Fruit fly (Drosophila melanogaster) whole organism, embryonic: ENCODE data around the gene CG8814.

ENCODE experiments used
- Abd-B ChIP-seq: fragments of 200-800 bp; sonication (Bioruptor generic); optimal IDR thresholded peaks from 2 replicates; lab custom pipeline; 2018; ENCODE audit warnings: missing biosample characterization, mild to moderate bottlenecking, missing genetic modification characterization, moderate library complexity
- CG10431 ChIP-seq: fragments of 200-800 bp; sonication (Bioruptor generic); optimal IDR thresholded peaks from 3 replicates; lab custom pipeline; 2018; ENCODE audit warnings: missing biosample characterization, mild to moderate bottlenecking, missing genetic modification characterization
- CG10543 ChIP-seq: fragments of 200-800 bp; sonication (Bioruptor generic); optimal IDR thresholded peaks from 3 replicates; lab custom pipeline; 2017; ENCODE audit warnings: missing biosample characterization, mild to moderate bottlenecking, missing genetic modification characterization, moderate library complexity
- CG11456 ChIP-seq: fragments of 200-800 bp; sonication (Bioruptor generic); IDR thresholded peaks from 3 replicates; pipeline ENCODE4 v1.3.6; 2022; ENCODE audit warnings: missing biosample characterization, missing genetic modification characterization
- CG12104 ChIP-seq: fragments of 200-800 bp; sonication (Bioruptor generic); optimal IDR thresholded peaks from 3 replicates; lab custom pipeline; 2016; ENCODE audit warnings: missing biosample characterization, missing genetic modification characterization
- CG14441 ChIP-seq: fragments of 200-800 bp; sonication (Bioruptor generic); IDR thresholded peaks from 2 replicates; pipeline ENCODE4 v1.3.6; 2022; ENCODE audit warnings: missing biosample characterization, missing genetic modification characterization
- CG14860 ChIP-seq: fragments of 200-800 bp; sonication (Bioruptor generic); IDR thresholded peaks from 3 replicates; pipeline ENCODE4 v1.3.6; 2022; ENCODE audit warnings: missing biosample characterization, missing genetic modification characterization; ENCODE audit not compliant: partially characterized antibody
- CG16779 ChIP-seq: fragments of 200-800 bp; sonication (Bioruptor generic); IDR thresholded peaks from 2 replicates; pipeline ENCODE4 v1.3.6; 2022; ENCODE audit warnings: missing biosample characterization, missing genetic modification characterization
- CG17328 ChIP-seq: fragments of 200-800 bp; sonication (Bioruptor generic); IDR thresholded peaks from 2 replicates; pipeline ENCODE4 v1.3.6; 2022; ENCODE audit warnings: missing biosample characterization, missing genetic modification characterization
- CG17612 ChIP-seq: fragments of 200-800 bp; sonication (Bioruptor generic); IDR thresholded peaks from 2 replicates; pipeline ENCODE4 v1.3.6; 2022; ENCODE audit warnings: missing biosample characterization, missing genetic modification characterization
- CG2129 ChIP-seq: fragments of 200-800 bp; sonication (Bioruptor generic); IDR thresholded peaks from 2 replicates; pipeline ENCODE4 v1.3.6; 2022; ENCODE audit warnings: missing biosample characterization, missing genetic modification characterization; ENCODE audit not compliant: partially characterized antibody
- CG3407 ChIP-seq: fragments of 200-800 bp; sonication (Bioruptor generic); optimal IDR thresholded peaks from 2 replicates; lab custom pipeline; 2018; ENCODE audit warnings: missing biosample characterization, mild to moderate bottlenecking, missing genetic modification characterization
- CG4707 ChIP-seq: fragments of 200-800 bp; sonication (Bioruptor generic); optimal IDR thresholded peaks from 2 replicates; lab custom pipeline; 2018; ENCODE audit warnings: missing biosample characterization, mild to moderate bottlenecking, missing genetic modification characterization, moderate library complexity
- CG5180 ChIP-seq: fragments of 200-800 bp; sonication (Bioruptor generic); optimal IDR thresholded peaks from 3 replicates; lab custom pipeline; 2017; ENCODE audit warnings: missing biosample characterization, missing genetic modification characterization, mild to moderate bottlenecking, moderate library complexity, missing genetic modification reagents
- CG6175 ChIP-seq: fragments of 200-800 bp; sonication (Bioruptor generic); IDR thresholded peaks from 3 replicates; pipeline ENCODE4 v1.3.6; 2022; ENCODE audit warnings: missing biosample characterization, missing genetic modification characterization
- CG6654 ChIP-seq: fragments of 200-800 bp; sonication (Bioruptor generic); optimal IDR thresholded peaks from 2 replicates; lab custom pipeline; 2017; ENCODE audit warnings: missing biosample characterization, mild to moderate bottlenecking, missing genetic modification characterization
- CG7786 ChIP-seq: fragments of 200-800 bp; sonication (Bioruptor generic); optimal IDR thresholded peaks from 2 replicates; lab custom pipeline; 2016; ENCODE audit warnings: missing biosample characterization, missing genetic modification characterization
- Chrac-16 ChIP-seq: fragments of 200-800 bp; sonication (Bioruptor generic); optimal IDR thresholded peaks from 3 replicates; lab custom pipeline; 2016; ENCODE audit warnings: missing biosample characterization, missing genetic modification characterization
- CoRest ChIP-seq: fragments of 200-800 bp; sonication (Bioruptor generic); optimal IDR thresholded peaks from 3 replicates; lab custom pipeline; 2018; ENCODE audit warnings: missing biosample characterization, mild to moderate bottlenecking, missing genetic modification characterization, moderate library complexity
- D19A ChIP-seq: fragments of 200-800 bp; optimal IDR thresholded peaks from 3 replicates; lab custom pipeline; 2019; ENCODE audit warnings: missing biosample characterization, mild to moderate bottlenecking, missing genetic modification characterization, moderate library complexity
- Dbx ChIP-seq: fragments of 200-800 bp; sonication (Bioruptor generic); IDR thresholded peaks from 3 replicates; pipeline ENCODE4 v1.3.6; 2022; ENCODE audit warnings: missing biosample characterization, missing genetic modification characterization
- Drgx ChIP-seq: fragments of 200-800 bp; sonication (Bioruptor generic); IDR thresholded peaks from 2 replicates; pipeline ENCODE4 v1.3.6; 2022; ENCODE audit warnings: missing biosample characterization, missing genetic modification characterization
- ERR ChIP-seq: fragments of 200-800 bp; sonication (Bioruptor generic); optimal IDR thresholded peaks from 2 replicates; lab custom pipeline; 2016; ENCODE audit warnings: missing biosample characterization, missing genetic modification characterization
- GATAe ChIP-seq: fragments of 200-800 bp; sonication (Bioruptor generic); conservative IDR thresholded peaks from 2 replicates; pipeline ENCODE4 v1.3.6; 2022; ENCODE audit warnings: missing biosample characterization, missing genetic modification characterization
- HLH3B ChIP-seq: fragments of 200-800 bp; sonication (Bioruptor generic); IDR thresholded peaks from 2 replicates; pipeline ENCODE4 v1.3.6; 2022; ENCODE audit warnings: missing biosample characterization, missing genetic modification characterization
- HmgD ChIP-seq: fragments of 200-800 bp; sonication (Bioruptor generic); optimal IDR thresholded peaks from 3 replicates; lab custom pipeline; 2016; ENCODE audit warnings: missing biosample characterization, missing genetic modification characterization
- Hmx ChIP-seq: fragments of 200-800 bp; sonication (Bioruptor generic); optimal IDR thresholded peaks from 2 replicates; lab custom pipeline; 2016; ENCODE audit warnings: missing biosample characterization, missing genetic modification characterization
- Hr78 ChIP-seq, 2 experiments: fragments of 200-800 bp in 1 of 2; fragments of >200 bp in 1 of 2; sonication (Bioruptor generic) in 1 of 2; optimal IDR thresholded peaks; 2 replicates each; lab custom pipeline; 2017 to 2019; ENCODE audit warnings: missing biosample characterization in 2 of 2, missing genetic modification characterization in 2 of 2, mild to moderate bottlenecking in 1 of 2, moderate library complexity in 1 of 2
- Med ChIP-seq: fragments of 200-800 bp; sonication (Bioruptor generic); peaks from one replicate; lab custom pipeline; 2016; ENCODE audit warnings: missing biosample characterization, missing genetic modification characterization, mild to moderate bottlenecking, inconsistent platforms, moderate library complexity
- NFAT ChIP-seq: fragments of 200-800 bp; sonication (Bioruptor generic); IDR thresholded peaks from 2 replicates; pipeline ENCODE4 v1.3.6; 2022; ENCODE audit warnings: missing biosample characterization, missing genetic modification characterization
- Xrp1 ChIP-seq: fragments of 200-800 bp; sonication (Bioruptor generic); IDR thresholded peaks from 2 replicates; pipeline ENCODE4 v1.3.6; 2022; ENCODE audit warnings: missing biosample characterization, missing genetic modification characterization
- ara ChIP-seq: fragments of 200-800 bp; sonication (Bioruptor generic); IDR thresholded peaks from 2 replicates; pipeline ENCODE4 v1.3.6; 2022; ENCODE audit warnings: missing biosample characterization, missing genetic modification characterization
- chinmo ChIP-seq: fragments of 200-800 bp; sonication (Bioruptor generic); IDR thresholded peaks from 4 replicates; pipeline ENCODE4 v1.3.6; 2022; ENCODE audit warnings: missing biosample characterization, missing genetic modification characterization; ENCODE audit not compliant: partially characterized antibody
- ci ChIP-seq: fragments of 200-800 bp; sonication (Bioruptor generic); IDR thresholded peaks from 3 replicates; pipeline ENCODE4 v1.3.6; 2022; ENCODE audit warnings: missing biosample characterization, missing genetic modification characterization
- esg ChIP-seq: fragments of 200-800 bp; sonication (Bioruptor generic); conservative IDR thresholded peaks from 2 replicates; pipeline ENCODE4 v1.3.6; 2022; ENCODE audit warnings: missing biosample characterization, missing genetic modification characterization
- mirr ChIP-seq: fragments of 200-800 bp; sonication (Bioruptor generic); optimal IDR thresholded peaks from 3 replicates; lab custom pipeline; 2018; ENCODE audit warnings: missing biosample characterization, mild to moderate bottlenecking, missing genetic modification characterization
- nerfin-1 ChIP-seq: fragments of 200-800 bp; sonication (Bioruptor generic); optimal IDR thresholded peaks from 3 replicates; lab custom pipeline; 2019; ENCODE audit warnings: missing biosample characterization, mild to moderate bottlenecking, missing genetic modification characterization, moderate library complexity
- nom ChIP-seq: fragments of 200-800 bp; sonication (Bioruptor generic); optimal IDR thresholded peaks from 2 replicates; lab custom pipeline; 2017; ENCODE audit warnings: missing biosample characterization, missing genetic modification characterization, mild to moderate bottlenecking, moderate library complexity, missing genetic modification reagents
- pfk ChIP-seq: fragments of 200-800 bp; sonication (Bioruptor generic); optimal IDR thresholded peaks from 2 replicates; lab custom pipeline; 2018; ENCODE audit warnings: missing biosample characterization, mild to moderate bottlenecking, missing genetic modification characterization, moderate library complexity
- pros ChIP-seq: fragments of 200-800 bp; sonication (Bioruptor generic); optimal IDR thresholded peaks from 3 replicates; lab custom pipeline; 2019; ENCODE audit warnings: missing biosample characterization, mild to moderate bottlenecking, missing genetic modification characterization, moderate library complexity
- rib ChIP-seq: fragments of 200-800 bp; sonication (Bioruptor generic); IDR thresholded peaks from 2 replicates; pipeline ENCODE4 v1.3.6; 2022; ENCODE audit warnings: missing biosample characterization, missing genetic modification characterization
- sens ChIP-seq: fragments of 200-800 bp; sonication (Bioruptor generic); peaks from one replicate; lab custom pipeline; 2016; ENCODE audit warnings: missing biosample characterization, missing genetic modification characterization
- sob ChIP-seq: fragments of 200-800 bp; sonication (Bioruptor generic); IDR thresholded peaks from 2 replicates; pipeline ENCODE4 v1.3.6; 2022; ENCODE audit warnings: missing biosample characterization, missing genetic modification characterization
- sqz ChIP-seq: fragments of 200-800 bp; sonication (Bioruptor generic); optimal IDR thresholded peaks from 3 replicates; lab custom pipeline; 2018; ENCODE audit warnings: missing biosample characterization, mild to moderate bottlenecking, missing genetic modification characterization
- stc ChIP-seq: fragments of 200-800 bp; sonication (Bioruptor generic); IDR thresholded peaks from 2 replicates; pipeline ENCODE4 v1.3.6; 2022; ENCODE audit warnings: missing biosample characterization, missing genetic modification characterization
- sug ChIP-seq: fragments of 200-800 bp; optimal IDR thresholded peaks from 2 replicates; lab custom pipeline; 2019; ENCODE audit warnings: missing biosample characterization, mild to moderate bottlenecking, missing genetic modification characterization, moderate library complexity
- tll ChIP-seq, 2 experiments: fragments of 200-800 bp in 1 of 2; fragments of >200 bp in 1 of 2; sonication (Bioruptor generic) in 1 of 2; optimal IDR thresholded peaks; 2 replicates each; lab custom pipeline; 2017 to 2019; ENCODE audit warnings: missing biosample characterization in 2 of 2, missing genetic modification characterization in 2 of 2, mild to moderate bottlenecking in 1 of 2, moderate library complexity in 1 of 2
- wor ChIP-seq: fragments of 200-800 bp; sonication (Bioruptor generic); IDR thresholded peaks from 2 replicates; pipeline ENCODE4 v1.3.6; 2022; ENCODE audit warnings: missing biosample characterization, missing genetic modification characterization

CG8814 gene

DNA sequence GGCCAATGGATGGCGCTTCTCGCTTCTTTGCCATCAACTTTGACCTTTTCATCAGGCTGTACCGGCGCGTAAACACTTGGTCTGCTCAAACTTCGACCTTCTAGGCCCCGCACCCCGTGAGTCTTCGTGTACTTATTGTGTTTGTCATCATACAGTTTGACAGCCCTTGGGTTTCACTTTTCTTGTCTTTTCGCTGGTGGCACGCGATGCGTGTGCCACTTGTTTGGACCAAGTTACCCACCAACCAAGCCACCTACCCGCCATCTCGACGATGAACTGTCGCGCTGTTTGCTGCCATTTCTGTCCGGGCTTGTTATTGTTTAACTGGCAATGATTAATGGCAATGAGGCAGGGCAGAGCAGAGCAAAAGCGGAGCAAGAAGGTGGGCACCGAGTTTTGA, 33.1 kb downstream of the CG8814 start:
- TF ChIP-seq CG6654 (peak; percentile 92), ara (GFP tag; lab: Robert Waterston, UW) (peak; percentile 21; the same call in 1 of the 2 replicates), CG7786 (GFP tag; lab: Kevin White, UChicago) (no peak), mirr (GFP tag; lab: Kevin White, UChicago) (peak; percentile 12), CG14441 (no peak), CG10543 (peak; percentile 20), rib (0 out of 2 replicates have a peak, but pooled peaks have one; percentile 30), stc (GFP tag; lab: Robert Waterston, UW) (0 out of 2 replicates have a peak, but pooled peaks have one; percentile 8), chinmo (GFP tag; lab: Robert Waterston, UW) (0 out of 4 replicates have a peak, but pooled peaks have one; percentile 18), CG6175 (GFP tag; lab: Robert Waterston, UW) (0 out of 3 replicates have a peak, but pooled peaks have one; percentile 29), pros (peak; percentile 8), NFAT (GFP tag; lab: Robert Waterston, UW) (0 out of 2 replicates have a peak, but pooled peaks have one; percentile 15), ci (GFP tag; lab: Robert Waterston, UW) (0 out of 3 replicates have a peak, but pooled peaks have one; percentile 13), Dbx (GFP tag; lab: Robert Waterston, UW) (0 out of 3 replicates have a peak, but pooled peaks have one; percentile 14), Hr78 (GFP tag; optimal IDR thresholded peaks at IDR 0.05; lab: Kevin White, UChicago) (peak in 1 of 2 experiments; percentile 88), CG5180 (GFP tag; lab: Kevin White, UChicago) (peak; percentile 46), Chrac-16 (GFP tag; lab: Kevin White, UChicago) (no peak), Med (peak; percentile 44), HLH3B (GFP tag; lab: Robert Waterston, UW) (no peak)
- TF ChIP-seq, all 482 proteins: peak for 15

DNA sequence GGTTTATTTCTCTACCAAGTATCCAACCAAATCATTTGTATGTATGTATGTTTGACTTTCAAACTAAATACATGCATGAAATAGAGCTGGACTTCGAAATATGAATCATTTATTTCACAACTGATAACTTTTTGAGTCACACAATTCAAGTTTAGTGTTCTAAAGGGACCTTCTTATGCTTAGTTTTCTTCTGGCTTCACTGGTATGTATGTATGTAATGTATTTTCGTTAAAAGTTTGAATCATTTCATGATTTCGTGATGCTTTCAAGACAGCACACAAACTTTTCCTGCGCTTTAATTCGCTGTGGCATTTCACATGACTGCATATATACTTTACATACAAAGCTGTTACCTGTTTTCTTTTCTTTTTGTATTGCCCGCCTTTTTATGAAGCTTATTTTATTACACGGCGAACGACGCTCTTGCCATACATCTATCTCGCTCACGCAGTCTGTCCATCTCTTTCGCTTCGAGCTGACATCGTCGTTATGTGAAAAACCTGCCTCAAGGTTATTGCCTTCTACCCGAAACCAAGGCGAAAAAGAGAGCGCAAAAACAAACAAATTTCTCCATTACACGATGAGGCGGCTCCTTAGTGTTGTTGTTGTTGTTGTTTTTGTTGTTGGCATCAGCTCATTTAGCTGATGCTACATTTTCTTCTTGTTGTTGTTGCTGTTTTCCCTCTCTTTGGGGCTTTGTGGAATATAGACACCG, 33.9 kb downstream of the CG8814 start:
- peak; percentile 61 for TF ChIP-seq sens (GFP tag; lab: Kevin White, UChicago)
- TF ChIP-seq nom (GFP tag; lab: Kevin White, UChicago), result peak; percentile 43
- peak; percentile 7 for TF ChIP-seq D19A (tag; lab: Kevin White, UChicago)
- TF ChIP-seq CG10543, result peak; percentile 1
- TF ChIP-seq Abd-B, result peak; percentile 51
- no peak for TF ChIP-seq sob (GFP tag; lab: Robert Waterston, UW)
- peak in 1 of 2 experiments; percentile 21 for TF ChIP-seq tll (GFP tag; optimal IDR thresholded peaks at IDR 0.05; lab: Kevin White, UChicago)
- no peak for TF ChIP-seq CG4707
- no peak for TF ChIP-seq nerfin-1 (tag; lab: Kevin White, UChicago)
- no peak for TF ChIP-seq Xrp1
- no peak for TF ChIP-seq wor (GFP tag; lab: Robert Waterston, UW)
- TF ChIP-seq esg, result no peak
- no peak for TF ChIP-seq CG3407 (GFP tag; lab: Kevin White, UChicago)
- no peak for TF ChIP-seq CG17328 (GFP tag; lab: Robert Waterston, UW)
- no peak for TF ChIP-seq pfk
- TF ChIP-seq CG10431 (GFP tag; lab: Kevin White, UChicago), result peak; percentile 48
- TF ChIP-seq sqz (GFP tag; lab: Kevin White, UChicago), result peak; percentile 6
- TF ChIP-seq CG14441, result no peak
- no peak for TF ChIP-seq HmgD (GFP tag; lab: Kevin White, UChicago)
- no peak for TF ChIP-seq Drgx (GFP tag; lab: Robert Waterston, UW)
- no peak for TF ChIP-seq CG12104 (GFP tag; lab: Kevin White, UChicago)
- no peak for TF ChIP-seq CoRest (tag; lab: Kevin White, UChicago)
- no peak for TF ChIP-seq CG16779
- TF ChIP-seq GATAe (GFP tag; lab: Robert Waterston, UW), result no peak
- no peak for TF ChIP-seq CG14860 (GFP tag; lab: Robert Waterston, UW)
- no peak for TF ChIP-seq CG2129 (GFP tag; lab: Robert Waterston, UW)
- TF ChIP-seq ERR, result no peak
- no peak for TF ChIP-seq Hmx (GFP tag; lab: Kevin White, UChicago)
- no peak for TF ChIP-seq CG17612 (GFP tag; lab: Robert Waterston, UW)
- TF ChIP-seq CG11456, result no peak
- TF ChIP-seq sug (tag; lab: Kevin White, UChicago), result no peak
- TF ChIP-seq CG5180 (GFP tag; lab: Kevin White, UChicago), result peak; percentile 50
